Fruit fly (Drosophila melanogaster): ENCODE measurements around the gene Arpc3A.
A peak's percentile ranks its signal among the peaks of the same experiment; 100 is the strongest.

DNA sequence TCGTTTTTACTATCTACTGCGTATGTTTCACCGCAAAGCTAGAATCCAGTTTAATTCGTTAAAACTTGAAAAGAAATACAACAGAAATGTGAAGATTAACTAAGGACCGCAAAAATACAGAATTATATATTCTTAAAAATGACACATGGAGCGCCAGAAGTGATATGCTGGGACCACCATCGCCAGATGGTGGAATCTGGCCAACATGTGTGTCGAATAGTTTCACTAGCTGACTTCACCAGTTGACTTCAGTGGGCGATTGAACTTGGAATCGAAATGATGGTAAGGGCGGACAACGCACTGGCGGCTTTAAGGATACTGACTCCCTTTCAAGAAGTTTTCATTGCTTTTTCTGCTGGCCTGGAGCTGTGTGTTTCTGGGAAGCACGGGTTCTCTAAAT is 32.4 kb upstream of the Arpc3A start, which contains the start of gene CG9593:
- TF ChIP-seq Lpt (GFP tag; optimal IDR thresholded peaks at IDR 0.05) = no peak
- TF ChIP-seq achi (GFP tag; optimal IDR thresholded peaks at IDR 0.05) = no peak
- TF ChIP-seq CG1621 (tag; optimal IDR thresholded peaks at IDR 0.05) = no peak
- no peak for TF ChIP-seq Eip75B (GFP tag; optimal IDR thresholded peaks at IDR 0.05)
- no peak for TF ChIP-seq net (GFP tag; optimal IDR thresholded peaks at IDR 0.05)
- TF ChIP-seq Gug (GFP tag; IDR thresholded peaks at IDR 0.05) = no peak
- TF ChIP-seq fd85E (GFP tag; optimal IDR thresholded peaks at IDR 0.05) = no peak
- TF ChIP-seq CG10631 (GFP tag; optimal IDR thresholded peaks at IDR 0.05) = no peak
- no peak for TF ChIP-seq CG8632 (GFP tag; optimal IDR thresholded peaks at IDR 0.05)
- TF ChIP-seq Eip78C (GFP tag) = peak; percentile 10
- TF ChIP-seq Hr39 (GFP tag; optimal IDR thresholded peaks at IDR 0.05) = no peak
- TF ChIP-seq CG34406 (GFP tag; optimal IDR thresholded peaks at IDR 0.05) = no peak
- no peak for TF ChIP-seq Sox102F (GFP tag; optimal IDR thresholded peaks at IDR 0.05)
- TF ChIP-seq Ets96B (tag; optimal IDR thresholded peaks at IDR 0.05) = no peak

Data from whole organism, prepupa.